Fruit fly (Drosophila melanogaster) whole organism, embryonic: ENCODE results near the gene mh.

Experiments used
- Atf3 ChIP-seq: fragments of 200-800 bp; sonication (Bioruptor generic); optimal IDR thresholded peaks from 3 replicates; lab custom pipeline; 2016; ENCODE audit warnings: missing biosample characterization, missing genetic modification characterization
- CG10979 ChIP-seq: fragments of 200-800 bp; sonication (Bioruptor generic); optimal IDR thresholded peaks from 2 replicates; lab custom pipeline; 2018; ENCODE audit warnings: missing biosample characterization, mild to moderate bottlenecking, missing genetic modification characterization, moderate library complexity
- CG11093 ChIP-seq: fragments of 200-800 bp; sonication (Bioruptor generic); IDR thresholded peaks from 3 replicates; pipeline ENCODE4 v1.3.6; 2022; ENCODE audit warnings: missing biosample characterization, missing genetic modification characterization
- CG11504 ChIP-seq: fragments of 200-800 bp; sonication (Bioruptor generic); optimal IDR thresholded peaks from 3 replicates; lab custom pipeline; 2019; ENCODE audit warnings: missing biosample characterization, mild to moderate bottlenecking, missing genetic modification characterization, moderate library complexity
- CG11560 ChIP-seq: fragments of 200-800 bp; sonication (Bioruptor generic); IDR thresholded peaks from 3 replicates; pipeline ENCODE4 v1.3.6; 2022; ENCODE audit warnings: missing biosample characterization, missing genetic modification characterization
- CG13123 ChIP-seq: fragments of 200-800 bp; sonication (Bioruptor generic); optimal IDR thresholded peaks from 2 replicates; lab custom pipeline; 2016; ENCODE audit warnings: missing biosample characterization, missing genetic modification characterization
- CG1529 ChIP-seq: fragments of 200-800 bp; sonication (Bioruptor generic); optimal IDR thresholded peaks from 3 replicates; lab custom pipeline; 2018; ENCODE audit warnings: missing biosample characterization, missing genetic modification characterization
- CG1602 ChIP-seq: fragments of 200-800 bp; sonication (Bioruptor generic); optimal IDR thresholded peaks from 3 replicates; lab custom pipeline; 2016; ENCODE audit warnings: missing biosample characterization, missing genetic modification characterization
- CG17829 ChIP-seq: fragments of 200-800 bp; optimal IDR thresholded peaks from 2 replicates; lab custom pipeline; 2019; ENCODE audit warnings: missing biosample characterization, mild to moderate bottlenecking, missing genetic modification characterization, moderate library complexity
- CG1792 ChIP-seq: fragments of 200-800 bp; sonication (Bioruptor generic); optimal IDR thresholded peaks from 2 replicates; lab custom pipeline; 2016; ENCODE audit warnings: missing biosample characterization, missing genetic modification characterization
- CG2875 ChIP-seq: fragments of 200-800 bp; sonication (Bioruptor generic); optimal IDR thresholded peaks from 2 replicates; lab custom pipeline; 2017; ENCODE audit warnings: missing biosample characterization, mild to moderate bottlenecking, missing genetic modification characterization, missing genetic modification reagents
- CG7271 ChIP-seq: fragments of 200-800 bp; sonication (Bioruptor generic); optimal IDR thresholded peaks from 2 replicates; lab custom pipeline; 2018; ENCODE audit warnings: missing biosample characterization, mild to moderate bottlenecking, missing genetic modification characterization, moderate library complexity
- CG7357 ChIP-seq: fragments of 200-800 bp; sonication (Bioruptor generic); IDR thresholded peaks from 3 replicates; pipeline ENCODE4 v1.3.6; 2022; ENCODE audit warnings: missing biosample characterization, missing genetic modification characterization
- CrebB ChIP-seq: fragments of 200-800 bp; sonication (Bioruptor generic); optimal IDR thresholded peaks from 3 replicates; lab custom pipeline; 2018; ENCODE audit warnings: missing biosample characterization, mild to moderate bottlenecking, missing genetic modification characterization
- D19A ChIP-seq: fragments of 200-800 bp; optimal IDR thresholded peaks from 3 replicates; lab custom pipeline; 2019; ENCODE audit warnings: missing biosample characterization, mild to moderate bottlenecking, missing genetic modification characterization, moderate library complexity
- Dll ChIP-seq: fragments of 200-800 bp; sonication (Bioruptor generic); IDR thresholded peaks from 4 replicates; pipeline ENCODE4 v1.3.6; 2022; ENCODE audit warnings: missing biosample characterization, missing genetic modification characterization; ENCODE audit not compliant: partially characterized antibody
- Doc2 ChIP-seq: fragments of 200-800 bp; sonication (Bioruptor generic); IDR thresholded peaks from 2 replicates; pipeline ENCODE4 v1.3.6; 2022; ENCODE audit warnings: missing biosample characterization, missing genetic modification characterization
- Doc3 ChIP-seq: fragments of 200-800 bp; sonication (Bioruptor generic); IDR thresholded peaks from 3 replicates; pipeline ENCODE4 v1.3.6; 2022; ENCODE audit warnings: missing biosample characterization, missing genetic modification characterization; ENCODE audit not compliant: partially characterized antibody
- ERR ChIP-seq: fragments of 200-800 bp; sonication (Bioruptor generic); optimal IDR thresholded peaks from 2 replicates; lab custom pipeline; 2016; ENCODE audit warnings: missing biosample characterization, missing genetic modification characterization
- Eip74EF ChIP-seq, 2 experiments: fragments of 200-800 bp in 1 of 2; fragments of >200 bp in 1 of 2; sonication (Bioruptor generic) in 1 of 2; optimal IDR thresholded peaks; 2 replicates each; lab custom pipeline; 2017 to 2019; ENCODE audit warnings: missing biosample characterization in 2 of 2, missing genetic modification characterization in 2 of 2, mild to moderate bottlenecking in 1 of 2, moderate library complexity in 1 of 2
- Fer3 ChIP-seq: fragments of 200-800 bp; sonication (Bioruptor generic); optimal IDR thresholded peaks from 2 replicates; lab custom pipeline; 2018; ENCODE audit warnings: missing biosample characterization, mild to moderate bottlenecking, missing genetic modification characterization, moderate library complexity
- H2.0 ChIP-seq: fragments of 200-800 bp; sonication (Bioruptor generic); IDR thresholded peaks from 2 replicates; pipeline ENCODE4 v1.3.6; 2022; ENCODE audit warnings: missing biosample characterization, missing genetic modification characterization
- Hsf ChIP-seq: fragments of 200-800 bp; sonication (Bioruptor generic); optimal IDR thresholded peaks from 3 replicates; lab custom pipeline; 2016; ENCODE audit warnings: missing biosample characterization, missing genetic modification characterization
- Lim3 ChIP-seq: fragments of 200-800 bp; sonication (Bioruptor generic); IDR thresholded peaks from 2 replicates; pipeline ENCODE4 v1.3.6; 2022; ENCODE audit warnings: missing biosample characterization, missing genetic modification characterization
- Max ChIP-seq: fragments of 200-800 bp; sonication (Bioruptor generic); optimal IDR thresholded peaks from 2 replicates; lab custom pipeline; 2016; ENCODE audit warnings: missing biosample characterization, mild to moderate bottlenecking, missing genetic modification characterization
- Med ChIP-seq: fragments of 200-800 bp; sonication (Bioruptor generic); peaks from one replicate; lab custom pipeline; 2016; ENCODE audit warnings: missing biosample characterization, missing genetic modification characterization, mild to moderate bottlenecking, inconsistent platforms, moderate library complexity
- Opbp ChIP-seq: fragments of 200-800 bp; sonication (Bioruptor generic); IDR thresholded peaks from 3 replicates; pipeline ENCODE4 v1.3.6; 2022; ENCODE audit warnings: missing biosample characterization, missing genetic modification characterization; ENCODE audit not compliant: partially characterized antibody
- PHDP ChIP-seq: fragments of 200-800 bp; sonication (Bioruptor generic); optimal IDR thresholded peaks from 3 replicates; lab custom pipeline; 2018; ENCODE audit warnings: missing biosample characterization, mild to moderate bottlenecking, missing genetic modification characterization, moderate library complexity
- Taf1 ChIP-seq: fragments of 200-800 bp; sonication (Bioruptor generic); IDR thresholded peaks from 2 replicates; pipeline ENCODE4 v1.3.6; 2022; ENCODE audit warnings: missing biosample characterization, missing genetic modification characterization
- Xrp1 ChIP-seq: fragments of 200-800 bp; sonication (Bioruptor generic); IDR thresholded peaks from 2 replicates; pipeline ENCODE4 v1.3.6; 2022; ENCODE audit warnings: missing biosample characterization, missing genetic modification characterization
- chn ChIP-seq: fragments of 200-800 bp; sonication (Bioruptor generic); optimal IDR thresholded peaks from 2 replicates; lab custom pipeline; 2016; ENCODE audit warnings: missing biosample characterization, missing genetic modification characterization
- crol ChIP-seq: fragments of 200-800 bp; sonication (Bioruptor generic); IDR thresholded peaks from 2 replicates; pipeline ENCODE4 v1.3.6; 2022; ENCODE audit warnings: missing biosample characterization, missing genetic modification characterization
- cwo ChIP-seq: fragments of 200-800 bp; sonication (Bioruptor generic); optimal IDR thresholded peaks from 3 replicates; lab custom pipeline; 2017; ENCODE audit warnings: missing biosample characterization, missing genetic modification characterization, mild to moderate bottlenecking, moderate library complexity, missing genetic modification reagents
- en ChIP-seq: fragments of 200-800 bp; sonication (Bioruptor generic); optimal IDR thresholded peaks from 2 replicates; lab custom pipeline; 2016; ENCODE audit warnings: missing biosample characterization, missing genetic modification characterization
- esg ChIP-seq: fragments of 200-800 bp; sonication (Bioruptor generic); conservative IDR thresholded peaks from 2 replicates; pipeline ENCODE4 v1.3.6; 2022; ENCODE audit warnings: missing biosample characterization, missing genetic modification characterization
- fd102C ChIP-seq: fragments of 200-800 bp; sonication (Bioruptor generic); optimal IDR thresholded peaks from 2 replicates; lab custom pipeline; 2018; ENCODE audit warnings: missing biosample characterization, mild to moderate bottlenecking, missing genetic modification characterization, moderate library complexity
- gcm2 ChIP-seq: fragments of 200-800 bp; sonication (Bioruptor generic); optimal IDR thresholded peaks from 2 replicates; lab custom pipeline; 2016; ENCODE audit warnings: missing biosample characterization, missing genetic modification characterization
- grau ChIP-seq: fragments of 200-800 bp; optimal IDR thresholded peaks from 3 replicates; lab custom pipeline; 2019; ENCODE audit warnings: missing biosample characterization, mild to moderate bottlenecking, missing genetic modification characterization, moderate library complexity
- her ChIP-seq: fragments of 200-800 bp; sonication (Bioruptor generic); optimal IDR thresholded peaks from 2 replicates; lab custom pipeline; 2016; ENCODE audit warnings: missing biosample characterization, missing genetic modification characterization
- inv ChIP-seq: fragments of 200-800 bp; sonication (Bioruptor generic); IDR thresholded peaks from 2 replicates; pipeline ENCODE4 v1.3.6; 2022; ENCODE audit warnings: missing biosample characterization, missing genetic modification characterization; ENCODE audit not compliant: partially characterized antibody
- jigr1 ChIP-seq: fragments of 200-800 bp; sonication (Bioruptor generic); IDR thresholded peaks from 3 replicates; pipeline ENCODE4 v1.3.6; 2022; ENCODE audit warnings: missing biosample characterization, missing genetic modification characterization
- ken ChIP-seq: fragments of 200-800 bp; sonication (Bioruptor generic); IDR thresholded peaks from 3 replicates; pipeline ENCODE4 v1.3.6; 2022; ENCODE audit warnings: missing biosample characterization, missing genetic modification characterization
- lilli ChIP-seq: fragments of 200-800 bp; sonication (Bioruptor generic); optimal IDR thresholded peaks from 3 replicates; lab custom pipeline; 2016; ENCODE audit warnings: missing biosample characterization, missing genetic modification characterization
- pfk ChIP-seq: fragments of 200-800 bp; sonication (Bioruptor generic); optimal IDR thresholded peaks from 2 replicates; lab custom pipeline; 2018; ENCODE audit warnings: missing biosample characterization, mild to moderate bottlenecking, missing genetic modification characterization, moderate library complexity
- prd ChIP-seq, 3 experiments: fragments of >200 bp in 2 of 3; fragments of 200-800 bp in 1 of 3; sonication (Bioruptor generic) in 1 of 3; optimal IDR thresholded peaks in 2 of 3; IDR thresholded peaks in 1 of 3; 2 replicates in 2 of 3; 3 replicates in 1 of 3; pipeline versions ENCODE4 v1.3.6 to Lab custom; 2017 to 2022; ENCODE audit warnings: missing biosample characterization in 1 of 3, missing genetic modification characterization in 1 of 3
- psq ChIP-seq: fragments of 200-800 bp; sonication (Bioruptor generic); optimal IDR thresholded peaks from 2 replicates; lab custom pipeline; 2017; ENCODE audit warnings: missing biosample characterization, missing genetic modification characterization
- run ChIP-seq: fragments of 200-800 bp; sonication (Bioruptor generic); optimal IDR thresholded peaks from 3 replicates; lab custom pipeline; 2018; ENCODE audit warnings: missing biosample characterization, mild to moderate bottlenecking, missing genetic modification characterization
- sens ChIP-seq: fragments of 200-800 bp; sonication (Bioruptor generic); peaks from one replicate; lab custom pipeline; 2016; ENCODE audit warnings: missing biosample characterization, missing genetic modification characterization
- tap ChIP-seq: fragments of 200-800 bp; optimal IDR thresholded peaks from 3 replicates; lab custom pipeline; 2019; ENCODE audit warnings: missing biosample characterization, mild to moderate bottlenecking, missing genetic modification characterization, moderate library complexity
- tin ChIP-seq: fragments of 200-800 bp; sonication (Bioruptor generic); optimal IDR thresholded peaks from 3 replicates; lab custom pipeline; 2016; ENCODE audit warnings: missing biosample characterization, missing genetic modification characterization
- tup ChIP-seq: fragments of 200-800 bp; sonication (Bioruptor generic); optimal IDR thresholded peaks from 2 replicates; lab custom pipeline; 2016; ENCODE audit warnings: missing biosample characterization, mild to moderate bottlenecking, missing genetic modification characterization, moderate library complexity

mh gene

DNA sequence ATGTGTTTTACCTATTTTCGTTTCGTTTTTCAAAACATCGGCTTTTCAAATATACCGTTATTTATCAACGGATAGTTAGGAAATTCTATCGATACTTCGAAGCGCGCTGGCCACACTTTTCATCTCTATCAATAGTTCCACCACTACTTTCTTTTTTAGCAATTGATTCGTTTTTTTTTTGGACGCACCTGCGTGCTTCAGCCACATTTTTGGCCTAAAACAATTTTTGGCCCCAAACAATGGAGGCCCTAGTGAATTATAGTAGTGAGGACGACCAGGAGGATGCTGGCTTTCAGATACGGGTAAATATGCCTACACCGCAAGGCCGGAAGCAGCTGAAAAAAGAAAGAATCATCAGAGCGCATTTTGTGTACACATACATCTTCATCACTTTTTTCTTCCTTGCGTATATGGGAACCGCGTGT is 7.0 kb upstream of the mh start, which contains the start of gene CG6340 (continued):
- TF ChIP-seq tup, result no peak
- no peak for TF ChIP-seq Xrp1 (GFP tag; lab: Robert Waterston, UW)
- no peak for TF ChIP-seq lilli (GFP tag; lab: Kevin White, UChicago)
- TF ChIP-seq Lim3, result no peak
- no peak for TF ChIP-seq H2.0 (GFP tag; lab: Robert Waterston, UW)
- no peak for TF ChIP-seq CG1602 (GFP tag; lab: Kevin White, UChicago)
- no peak for TF ChIP-seq CG7271 (tag; lab: Kevin White, UChicago)
- TF ChIP-seq CG7357 (GFP tag; lab: Robert Waterston, UW), result no peak
- TF ChIP-seq CG2875 (GFP tag; lab: Kevin White, UChicago), result no peak
- no peak for TF ChIP-seq esg (GFP tag; lab: Robert Waterston, UW)
- no peak for TF ChIP-seq CG11504 (tag; lab: Kevin White, UChicago)
- TF ChIP-seq crol (GFP tag; lab: Robert Waterston, UW), result no peak
- no peak for TF ChIP-seq psq (GFP tag; lab: Kevin White, UChicago)
- no peak for TF ChIP-seq gcm2 (GFP tag; lab: Kevin White, UChicago)
- TF ChIP-seq PHDP (tag; lab: Kevin White, UChicago), result no peak
- TF ChIP-seq ERR (GFP tag; lab: Kevin White, UChicago), result no peak
- 0 out of 3 replicates have a peak, but pooled peaks have one; percentile 41 for TF ChIP-seq Doc3 (GFP tag; lab: Robert Waterston, UW)
- TF ChIP-seq tin (GFP tag; lab: Kevin White, UChicago), result no peak
- TF ChIP-seq Med (GFP tag; lab: Kevin White, UChicago), result peak; percentile 50
- TF ChIP-seq CG11560, result no peak
- peak; percentile 73; the same call in 3 of the 4 replicates for TF ChIP-seq Dll (GFP tag; lab: Robert Waterston, UW)
- TF ChIP-seq prd (optimal IDR thresholded peaks at IDR 0.05; lab: Kevin White, UChicago), result no peak
- no peak for TF ChIP-seq prd (GFP tag; IDR thresholded peaks at IDR 0.05; lab: Robert Waterston, UW)
- TF ChIP-seq CrebB, result no peak
- TF ChIP-seq Opbp (GFP tag; lab: Robert Waterston, UW), result peak; percentile 82; the same call in 2 of the 3 replicates
- TF ChIP-seq ken (GFP tag; lab: Robert Waterston, UW), result no peak
- TF ChIP-seq tap (tag; lab: Kevin White, UChicago), result no peak
- TF ChIP-seq cwo (GFP tag; lab: Kevin White, UChicago), result no peak
- no peak for TF ChIP-seq pfk
- no peak for TF ChIP-seq her (GFP tag; lab: Kevin White, UChicago)
- TF ChIP-seq CG1529 (GFP tag; lab: Kevin White, UChicago), result no peak
- no peak for TF ChIP-seq run
- no peak for TF ChIP-seq CG13123
- no peak for TF ChIP-seq chn (GFP tag; lab: Kevin White, UChicago)
- no peak for TF ChIP-seq CG11093 (GFP tag; lab: Robert Waterston, UW)
- TF ChIP-seq en (GFP tag; lab: Kevin White, UChicago), result no peak
- TF ChIP-seq Fer3, result no peak
- TF ChIP-seq inv, result peak; percentile 65; the same call in 1 of the 2 replicates
- TF ChIP-seq Doc2 (GFP tag; lab: Robert Waterston, UW), result no peak
- TF ChIP-seq fd102C (GFP tag; lab: Kevin White, UChicago), result no peak
- no peak for TF ChIP-seq Atf3
- TF ChIP-seq Eip74EF (GFP tag; optimal IDR thresholded peaks at IDR 0.05; lab: Kevin White, UChicago), result no peak
- peak; percentile 65 for TF ChIP-seq sens (GFP tag; lab: Kevin White, UChicago)
- no peak for TF ChIP-seq CG10979 (tag; lab: Kevin White, UChicago)
- TF ChIP-seq grau, result no peak
- TF ChIP-seq Taf1 (GFP tag; lab: Robert Waterston, UW), result no peak
- no peak for TF ChIP-seq CG17829 (tag; lab: Kevin White, UChicago)
- TF ChIP-seq Max (GFP tag; lab: Kevin White, UChicago), result peak; percentile 11
- no peak for TF ChIP-seq jigr1
- no peak for TF ChIP-seq D19A (tag; lab: Kevin White, UChicago)
- no peak for TF ChIP-seq Hsf
- no peak for TF ChIP-seq CG1792 (GFP tag; lab: Kevin White, UChicago)
